Fruit fly (Drosophila melanogaster) whole organism, prepupa: Measurements from ENCODE around the gene CG31659.

Experiments
- Blimp-1 ChIP-seq: fragments of 200-800 bp; sonication (Bioruptor generic); optimal IDR thresholded peaks from 3 replicates; lab custom pipeline; 2017; ENCODE audit warnings: missing biosample characterization, missing genetic modification characterization, mild to moderate bottlenecking, moderate library complexity, missing genetic modification reagents
- CG16779 ChIP-seq: fragments of 200-800 bp; sonication (Bioruptor generic); optimal IDR thresholded peaks from 3 replicates; lab custom pipeline; 2017; ENCODE audit warnings: missing biosample characterization, mild to moderate bottlenecking, missing genetic modification characterization
- CG3032 ChIP-seq: fragments of 200-800 bp; optimal IDR thresholded peaks from 2 replicates; lab custom pipeline; 2019; ENCODE audit warnings: missing biosample characterization, mild to moderate bottlenecking, missing genetic modification characterization, moderate library complexity
- CG32006 ChIP-seq: fragments of 200-800 bp; sonication (Bioruptor generic); optimal IDR thresholded peaks from 3 replicates; lab custom pipeline; 2017; ENCODE audit warnings: missing biosample characterization, mild to moderate bottlenecking, missing genetic modification characterization
- CG6276 ChIP-seq: fragments of 200-800 bp; sonication (Bioruptor generic); optimal IDR thresholded peaks from 2 replicates; lab custom pipeline; 2017; ENCODE audit warnings: missing biosample characterization, mild to moderate bottlenecking, missing genetic modification characterization
- CG6792 ChIP-seq: fragments of 200-800 bp; sonication (Bioruptor generic); optimal IDR thresholded peaks from 3 replicates; lab custom pipeline; 2016; ENCODE audit warnings: missing biosample characterization, missing genetic modification characterization
- CG6808 ChIP-seq: fragments of 200-800 bp; sonication (Bioruptor generic); optimal IDR thresholded peaks from 3 replicates; lab custom pipeline; 2017; ENCODE audit warnings: missing biosample characterization, missing genetic modification characterization, mild to moderate bottlenecking, moderate library complexity, missing genetic modification reagents
- CG6854 ChIP-seq: fragments of 200-800 bp; sonication (Bioruptor generic); optimal IDR thresholded peaks from 2 replicates; lab custom pipeline; 2017; ENCODE audit warnings: missing biosample characterization, mild to moderate bottlenecking, missing genetic modification characterization
- CG8119 ChIP-seq: fragments of 200-800 bp; sonication (Bioruptor generic); IDR thresholded peaks from 3 replicates; pipeline ENCODE4 v1.3.6; 2022; ENCODE audit warnings: missing biosample characterization, missing genetic modification characterization
- CG8319 ChIP-seq: fragments of 200-800 bp; sonication (Bioruptor generic); optimal IDR thresholded peaks from 3 replicates; lab custom pipeline; 2016; ENCODE audit warnings: missing biosample characterization, missing genetic modification characterization
- Eip75B ChIP-seq: fragments of 200-800 bp; sonication (Bioruptor generic); optimal IDR thresholded peaks from 3 replicates; lab custom pipeline; 2016; ENCODE audit warnings: missing biosample characterization, missing genetic modification characterization
- Eip78C ChIP-seq: fragments of 200-800 bp; sonication (Bioruptor generic); peaks from one replicate; lab custom pipeline; 2016; ENCODE audit warnings: missing biosample characterization, missing genetic modification characterization
- Ets21C ChIP-seq: fragments of 200-800 bp; sonication (Bioruptor generic); optimal IDR thresholded peaks from 3 replicates; lab custom pipeline; 2016; ENCODE audit warnings: missing biosample characterization, missing genetic modification characterization
- Ets96B ChIP-seq: fragments of 200-800 bp; optimal IDR thresholded peaks from 2 replicates; lab custom pipeline; 2019; ENCODE audit warnings: missing biosample characterization, mild to moderate bottlenecking, missing genetic modification characterization, moderate library complexity
- Gug ChIP-seq: fragments of 200-800 bp; sonication (Bioruptor generic); IDR thresholded peaks from 2 replicates; pipeline ENCODE4 v1.3.6; 2022; ENCODE audit warnings: missing biosample characterization, missing genetic modification characterization
- Hr38 ChIP-seq: sonication (Bioruptor generic); optimal IDR thresholded peaks from 2 replicates; lab custom pipeline; 2016; ENCODE audit warnings: missing biosample characterization, missing genetic modification characterization
- Hr4 ChIP-seq: fragments of 200-800 bp; sonication (Bioruptor generic); optimal IDR thresholded peaks from 3 replicates; lab custom pipeline; 2016; ENCODE audit warnings: missing biosample characterization, missing genetic modification characterization
- Lpt ChIP-seq: fragments of 200-800 bp; sonication (Bioruptor generic); optimal IDR thresholded peaks from 3 replicates; lab custom pipeline; 2016; ENCODE audit warnings: missing biosample characterization, missing genetic modification characterization
- Sox102F ChIP-seq: fragments of 200-800 bp; sonication (Bioruptor generic); optimal IDR thresholded peaks from 2 replicates; lab custom pipeline; 2016; ENCODE audit warnings: missing biosample characterization, mild to moderate bottlenecking, missing genetic modification characterization
- Sox14 ChIP-seq: fragments of 200-800 bp; sonication (Bioruptor generic); optimal IDR thresholded peaks from 3 replicates; lab custom pipeline; 2016; ENCODE audit warnings: missing biosample characterization, missing genetic modification characterization
- Sox15 ChIP-seq: fragments of 200-800 bp; sonication (Bioruptor generic); optimal IDR thresholded peaks from 3 replicates; lab custom pipeline; 2016; ENCODE audit warnings: missing biosample characterization, missing genetic modification characterization
- achi ChIP-seq: fragments of 200-800 bp; sonication (Bioruptor generic); optimal IDR thresholded peaks from 3 replicates; lab custom pipeline; 2016; ENCODE audit warnings: missing biosample characterization, missing genetic modification characterization
- cyc ChIP-seq: fragments of 200-800 bp; sonication (Bioruptor generic); optimal IDR thresholded peaks from 3 replicates; lab custom pipeline; 2016; ENCODE audit warnings: missing biosample characterization, missing genetic modification characterization
- dsx ChIP-seq: fragments of 200-800 bp; optimal IDR thresholded peaks from 3 replicates; lab custom pipeline; 2019; ENCODE audit warnings: missing biosample characterization, mild to moderate bottlenecking, missing genetic modification characterization, moderate library complexity; ENCODE audit not compliant: poor library complexity, severe bottlenecking
- esn ChIP-seq: fragments of 200-800 bp; sonication (Bioruptor generic); optimal IDR thresholded peaks from 2 replicates; lab custom pipeline; 2016; ENCODE audit warnings: missing biosample characterization, mild to moderate bottlenecking, missing genetic modification characterization, moderate library complexity
- fd59A ChIP-seq: fragments of 200-800 bp; sonication (Bioruptor generic); optimal IDR thresholded peaks from 2 replicates; lab custom pipeline; 2017; ENCODE audit warnings: missing biosample characterization, mild to moderate bottlenecking, missing genetic modification characterization, missing genetic modification reagents
- fd85E ChIP-seq: fragments of 200-800 bp; sonication (Bioruptor generic); optimal IDR thresholded peaks from 3 replicates; lab custom pipeline; 2016; ENCODE audit warnings: missing biosample characterization, missing genetic modification characterization
- fkh ChIP-seq: fragments of 200-800 bp; sonication (Bioruptor generic); optimal IDR thresholded peaks from 3 replicates; lab custom pipeline; 2017; ENCODE audit warnings: missing biosample characterization, mild to moderate bottlenecking, missing genetic modification characterization, moderate library complexity
- lz ChIP-seq: fragments of 200-800 bp; sonication (Bioruptor generic); optimal IDR thresholded peaks from 3 replicates; lab custom pipeline; 2016; ENCODE audit warnings: missing biosample characterization, missing genetic modification characterization
- net ChIP-seq: fragments of 200-800 bp; sonication (Bioruptor generic); optimal IDR thresholded peaks from 3 replicates; lab custom pipeline; 2016; ENCODE audit warnings: missing biosample characterization, missing genetic modification characterization
- pdm3 ChIP-seq: fragments of 200-800 bp; sonication (Bioruptor generic); optimal IDR thresholded peaks from 3 replicates; lab custom pipeline; 2016; ENCODE audit warnings: missing biosample characterization, missing genetic modification characterization
- salr ChIP-seq, 2 experiments: fragments of 200-800 bp; sonication (Bioruptor generic); optimal IDR thresholded peaks; 3 replicates each; lab custom pipeline; 2016 to 2018; ENCODE audit warnings: missing biosample characterization in 2 of 2, missing genetic modification characterization in 2 of 2, mild to moderate bottlenecking in 1 of 2
- spab ChIP-seq: fragments of 200-800 bp; sonication (Bioruptor generic); optimal IDR thresholded peaks from 2 replicates; lab custom pipeline; 2017; ENCODE audit warnings: missing biosample characterization, mild to moderate bottlenecking, missing genetic modification characterization, missing genetic modification reagents
- vri ChIP-seq: fragments of 200-800 bp; sonication (Bioruptor generic); optimal IDR thresholded peaks from 3 replicates; lab custom pipeline; 2016; ENCODE audit warnings: missing biosample characterization, mild to moderate bottlenecking, missing genetic modification characterization

CG31659 gene

dm6 chr2L:1361771-1362632, 2.4 kb upstream of the CG31659 start, which contains the start of gene NLaz (continued):
- TF ChIP-seq cyc (GFP tag; lab: Kevin White, UChicago) (peak; percentile 67), CG6854 (GFP tag; lab: Kevin White, UChicago) (no peak), spab (GFP tag; lab: Kevin White, UChicago) (no peak), CG8319 (GFP tag; lab: Kevin White, UChicago) (no peak), Hr4 (GFP tag; lab: Kevin White, UChicago) (peak; percentile 8), dsx (peak; percentile 4), CG3032 (tag; lab: Kevin White, UChicago) (no peak), fkh (GFP tag; lab: Kevin White, UChicago) (no peak), achi (GFP tag; lab: Kevin White, UChicago) (peak; percentile 59)
- TF ChIP-seq, all 60 proteins: peak for 26

DNA sequence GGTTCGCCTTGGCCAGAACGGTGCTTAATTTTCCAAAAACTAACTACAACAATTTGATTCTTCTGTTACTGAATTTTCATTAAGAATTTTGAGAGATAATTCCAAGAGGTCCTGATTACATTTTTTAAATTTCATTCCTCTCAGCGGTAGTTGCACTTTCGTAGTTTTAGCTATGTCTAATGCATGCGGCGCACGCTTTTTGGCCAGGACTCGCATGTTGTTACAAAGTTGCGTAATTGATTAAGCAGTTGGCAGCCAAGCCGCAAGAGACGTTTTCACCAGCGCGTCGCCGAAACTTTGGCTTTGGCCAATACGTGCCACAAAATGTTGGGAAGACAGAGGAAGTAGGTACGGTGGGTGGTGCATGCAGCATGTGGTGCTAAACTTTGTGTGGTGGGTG, 3.8 kb downstream of the CG31659 start, which contains the start of gene CG5565:
TSS of gene CG5565 (minus strand) at position 101 of the 400 bp plus-strand sequence.
- no peak for TF ChIP-seq Blimp-1 (GFP tag; lab: Kevin White, UChicago)
- no peak for TF ChIP-seq Eip78C (GFP tag; lab: Kevin White, UChicago)
- no peak for TF ChIP-seq Eip75B (GFP tag; lab: Kevin White, UChicago)
- no peak for TF ChIP-seq spab (GFP tag; lab: Kevin White, UChicago)
- TF ChIP-seq Hr4 (GFP tag; lab: Kevin White, UChicago), result no peak
- TF ChIP-seq Ets21C, result no peak
- TF ChIP-seq CG16779 (tag; lab: Kevin White, UChicago), result no peak
- TF ChIP-seq CG8319 (GFP tag; lab: Kevin White, UChicago), result no peak
- no peak for TF ChIP-seq Ets96B (tag; lab: Kevin White, UChicago)
- TF ChIP-seq vri (GFP tag; lab: Kevin White, UChicago), result no peak
- TF ChIP-seq CG32006 (GFP tag; lab: Kevin White, UChicago), result no peak
- TF ChIP-seq CG6792 (GFP tag; lab: Kevin White, UChicago), result no peak
- TF ChIP-seq salr (GFP tag; optimal IDR thresholded peaks at IDR 0.05; lab: Kevin White, UChicago), result no peak
- no peak for TF ChIP-seq Sox102F

- TF ChIP-seq dsx (no peak), fd59A (GFP tag; lab: Kevin White, UChicago) (no peak), Sox102F (no peak), Hr38 (no peak), net (GFP tag; lab: Kevin White, UChicago) (no peak), pdm3 (GFP tag; lab: Kevin White, UChicago) (no peak), esn (GFP tag; lab: Kevin White, UChicago) (no peak)
Measured at dm6 chr2L:1354819-1355218, 4.8 kb downstream of the CG31659 start, which contains the start of gene CG31924. Gene CG31924 (minus strand): TSS chr2L:1354919.

- no peak for TF ChIP-seq CG8119
- no peak for TF ChIP-seq CG32006 (GFP tag; lab: Kevin White, UChicago)
- no peak for TF ChIP-seq fkh (GFP tag; lab: Kevin White, UChicago)
- TF ChIP-seq CG6808, result no peak
- TF ChIP-seq vri (GFP tag; lab: Kevin White, UChicago), result no peak
- TF ChIP-seq esn (GFP tag; lab: Kevin White, UChicago), result no peak
- no peak for TF ChIP-seq Hr38
- TF ChIP-seq Gug (GFP tag; lab: Robert Waterston, UW), result no peak
Measured at dm6 chr2L:1354009-1354408, 5.6 kb downstream of the CG31659 start, which contains the start of gene CG5561. Gene CG5561 (minus strand): TSS chr2L:1354109.

- TF ChIP-seq CG6276, result no peak
- no peak for TF ChIP-seq Sox15
- TF ChIP-seq CG16779 (tag; lab: Kevin White, UChicago), result no peak
- no peak for TF ChIP-seq CG6808
- no peak for TF ChIP-seq fd85E (GFP tag; lab: Kevin White, UChicago)
- TF ChIP-seq CG32006 (GFP tag; lab: Kevin White, UChicago), result no peak
- no peak for TF ChIP-seq achi (GFP tag; lab: Kevin White, UChicago)
- no peak for TF ChIP-seq Lpt (GFP tag; lab: Kevin White, UChicago)
- no peak for TF ChIP-seq Sox14
- no peak for TF ChIP-seq Sox102F
- no peak for TF ChIP-seq lz (GFP tag; lab: Kevin White, UChicago)
- TF ChIP-seq, all 60 proteins: peak for 0
Measured at dm6 chr2L:1352768-1353167, 6.8 kb downstream of the CG31659 start, which contains the start of gene CG5556. Gene CG5556 (minus strand): TSS chr2L:1352868.
